Worm (Caenorhabditis elegans): Measurements from ENCODE around the gene F08F8.10.
A peak's percentile ranks its signal among the peaks of the same experiment; 100 is the strongest.

Gene F08F8.10

DNA sequence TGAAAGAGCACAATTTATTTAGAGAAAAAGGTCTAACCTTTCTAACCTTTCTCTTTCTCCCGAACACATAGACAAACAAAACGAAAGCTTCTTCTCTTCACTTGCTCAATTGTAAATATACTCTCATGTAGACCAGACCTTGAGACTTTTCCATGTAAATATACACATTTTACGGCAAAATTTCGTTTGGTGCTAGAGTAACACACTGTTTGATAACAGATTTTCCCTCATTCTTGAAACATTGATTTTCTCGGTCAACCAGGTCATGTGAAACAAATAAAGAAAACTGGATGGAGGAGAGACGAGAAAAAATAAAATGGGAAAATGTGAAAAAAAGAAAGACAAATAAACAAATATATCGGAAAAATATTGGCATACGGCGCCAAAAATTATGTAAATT lies 35.2 kb downstream of the F08F8.10 start:
- TF ChIP-seq lin-14 (GFP tag; optimal IDR thresholded peaks at IDR 0.05), result peak; percentile 52
- peak; percentile 5 for TF ChIP-seq nhr-71 (tag; optimal IDR thresholded peaks at IDR 0.05)
- TF ChIP-seq egl-13 (tag; optimal IDR thresholded peaks at IDR 0.05), result no peak
- peak; percentile 24 for TF ChIP-seq tbx-2 (tag; optimal IDR thresholded peaks at IDR 0.05)
- peak in 1 of 2 experiments; percentile 12 for TF ChIP-seq lsy-2 (tag; optimal IDR thresholded peaks at IDR 0.05)
- no peak for TF ChIP-seq rnt-1 (tag; optimal IDR thresholded peaks at IDR 0.05)
- peak in 1 of 2 experiments; percentile 12 for TF ChIP-seq lin-35 (GFP tag; optimal IDR thresholded peaks at IDR 0.05)
- peak; percentile 40 for TF ChIP-seq elt-2 (tag; optimal IDR thresholded peaks at IDR 0.05)

DNA sequence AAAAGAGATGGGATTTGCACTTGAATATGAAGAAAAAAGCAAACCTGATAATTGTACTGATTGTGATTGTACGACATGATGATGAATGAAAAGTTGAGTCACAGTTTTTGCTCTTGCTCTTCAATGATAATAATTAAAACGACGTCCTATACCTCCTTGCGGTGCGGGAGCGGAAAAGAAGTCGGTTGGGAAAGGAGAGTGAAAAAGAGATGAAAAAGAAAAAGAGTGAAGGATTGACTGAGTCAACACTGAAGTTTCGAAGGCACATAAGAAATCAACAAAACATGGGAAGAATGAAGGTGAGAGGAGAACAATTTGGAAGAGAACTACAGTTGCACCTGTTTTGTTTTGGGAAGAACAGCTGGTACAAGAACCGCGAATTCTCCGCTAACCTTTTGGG lies 37.8 kb downstream of the F08F8.10 start, which contains the start of gene F56C9.8:
TSS of gene F56C9.8 (minus strand) at position 120 of the 400 bp plus-strand sequence.
- TF ChIP-seq efl-1 (optimal IDR thresholded peaks at IDR 0.05) (no peak), efl-1 (GFP tag; optimal IDR thresholded peaks at IDR 0.05 in 1 of 2) (peak in 1 of 2 experiments; percentile 90), unc-86 (tag; optimal IDR thresholded peaks at IDR 0.05) (no peak)

DNA sequence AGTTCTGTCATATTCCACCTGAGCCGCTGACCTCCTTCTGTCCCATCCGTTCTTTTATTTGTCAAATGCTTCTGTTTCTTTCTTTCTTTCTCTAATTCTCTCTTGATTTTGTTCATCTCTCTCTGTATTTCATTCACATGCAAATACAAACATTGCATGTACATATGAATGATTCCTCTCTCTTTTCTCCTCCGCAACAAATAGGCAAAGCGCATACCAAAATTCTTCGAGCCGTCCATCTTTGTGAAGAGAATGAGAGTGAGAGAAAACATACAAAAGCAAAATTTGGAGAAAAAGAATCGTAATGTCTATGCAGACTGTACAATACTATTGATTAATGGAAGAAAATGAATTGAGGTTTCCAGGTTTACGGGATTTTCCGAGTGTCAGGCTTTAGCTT lies 39.8 kb downstream of the F08F8.10 start:
- no peak for TF ChIP-seq hlh-17 (GFP tag; optimal IDR thresholded peaks at IDR 0.05; ENCODE audit: borderline replicate concordance)
- TF ChIP-seq nhr-90 (tag; optimal IDR thresholded peaks at IDR 0.05; ENCODE audit: poor library complexity), result no peak
- no peak for TF ChIP-seq hpl-2 (GFP tag; optimal IDR thresholded peaks at IDR 0.05)
- TF ChIP-seq dsc-1 (tag; optimal IDR thresholded peaks at IDR 0.05), result no peak
- TF ChIP-seq efl-1 (optimal IDR thresholded peaks at IDR 0.05), result no peak
- peak in 1 of 2 experiments; percentile 47 for TF ChIP-seq efl-1 (GFP tag; optimal IDR thresholded peaks at IDR 0.05 in 1 of 2)
- TF ChIP-seq ets-5 (GFP tag; IDR thresholded peaks at IDR 0.05), result no peak

DNA sequence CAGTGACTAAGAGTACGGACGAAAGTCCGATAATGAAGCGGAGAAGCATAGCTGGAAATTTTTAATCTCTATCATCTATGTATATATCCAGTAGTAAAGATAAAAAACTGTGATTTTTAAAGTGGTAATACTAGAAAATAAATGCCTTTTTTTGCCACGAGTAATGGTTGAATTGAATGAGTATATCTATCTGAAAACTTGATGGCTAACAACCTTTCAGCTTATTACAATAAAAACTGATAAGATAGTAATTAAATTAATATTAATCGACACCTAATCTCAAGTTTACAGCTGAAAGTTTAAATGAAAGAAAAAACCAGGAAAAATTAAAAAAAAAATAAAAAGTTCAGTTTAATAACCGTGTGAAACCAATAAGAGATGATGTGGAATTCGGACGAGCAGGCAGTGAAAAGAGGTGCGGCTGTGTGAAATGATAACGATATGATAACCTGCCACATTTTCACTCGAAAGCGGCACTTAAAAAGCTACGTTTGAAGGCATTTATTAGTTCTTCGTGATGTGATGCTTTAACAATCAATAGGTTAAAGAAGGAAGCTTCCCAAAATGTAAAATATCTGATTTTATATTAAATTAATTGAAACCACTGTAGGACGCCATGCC lies 42.2 kb downstream of the F08F8.10 start, which contains the start of gene nspg-6:
TSS of gene nspg-6 (minus strand) at position 51 of the 621 bp plus-strand sequence.
- TF ChIP-seq fkh-4 (tag; optimal IDR thresholded peaks at IDR 0.05; ENCODE audit: borderline replicate concordance), result no peak
- TF ChIP-seq elt-2 (tag; optimal IDR thresholded peaks at IDR 0.05), result peak; percentile 14

DNA sequence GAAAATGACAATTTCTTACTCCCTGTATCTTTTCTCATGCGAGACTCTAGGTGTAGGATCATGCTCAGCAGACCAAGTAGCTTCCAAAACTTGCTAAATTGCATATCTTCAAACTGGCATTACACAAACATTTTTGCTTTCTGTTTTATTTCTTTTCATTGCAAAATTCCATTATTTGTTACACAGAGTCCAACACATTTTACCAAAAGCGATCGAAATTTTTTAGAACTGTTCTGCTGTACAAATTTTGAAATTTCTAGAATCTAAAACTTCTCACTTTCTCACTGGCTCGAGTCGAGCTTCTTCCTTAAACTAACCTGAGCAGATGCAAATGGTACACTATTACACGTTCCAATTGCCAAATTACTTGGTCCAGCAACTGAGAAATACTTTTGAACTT lies 42.7 kb downstream of the F08F8.10 start:
- no peak for TF ChIP-seq mep-1 (tag; optimal IDR thresholded peaks at IDR 0.05)
- no peak for TF ChIP-seq nhr-76 (tag; optimal IDR thresholded peaks at IDR 0.05)
- no peak for TF ChIP-seq snpc-4 (tag; optimal IDR thresholded peaks at IDR 0.05)
- no peak for TF ChIP-seq Y116A8C.19 (tag; optimal IDR thresholded peaks at IDR 0.05; ENCODE audit: borderline replicate concordance)
- TF ChIP-seq fkh-8 (tag; optimal IDR thresholded peaks at IDR 0.05), result no peak
- no peak for TF ChIP-seq unc-62 (GFP tag; optimal IDR thresholded peaks at IDR 0.05)
- no peak for TF ChIP-seq unc-98 (GFP tag; IDR thresholded peaks at IDR 0.05)
- no peak for TF ChIP-seq ceh-82 (tag; optimal IDR thresholded peaks at IDR 0.05)
- TF ChIP-seq unc-30 (tag; optimal IDR thresholded peaks at IDR 0.05), result no peak
- no peak for TF ChIP-seq grh-1 (GFP tag; IDR thresholded peaks at IDR 0.05)

DNA sequence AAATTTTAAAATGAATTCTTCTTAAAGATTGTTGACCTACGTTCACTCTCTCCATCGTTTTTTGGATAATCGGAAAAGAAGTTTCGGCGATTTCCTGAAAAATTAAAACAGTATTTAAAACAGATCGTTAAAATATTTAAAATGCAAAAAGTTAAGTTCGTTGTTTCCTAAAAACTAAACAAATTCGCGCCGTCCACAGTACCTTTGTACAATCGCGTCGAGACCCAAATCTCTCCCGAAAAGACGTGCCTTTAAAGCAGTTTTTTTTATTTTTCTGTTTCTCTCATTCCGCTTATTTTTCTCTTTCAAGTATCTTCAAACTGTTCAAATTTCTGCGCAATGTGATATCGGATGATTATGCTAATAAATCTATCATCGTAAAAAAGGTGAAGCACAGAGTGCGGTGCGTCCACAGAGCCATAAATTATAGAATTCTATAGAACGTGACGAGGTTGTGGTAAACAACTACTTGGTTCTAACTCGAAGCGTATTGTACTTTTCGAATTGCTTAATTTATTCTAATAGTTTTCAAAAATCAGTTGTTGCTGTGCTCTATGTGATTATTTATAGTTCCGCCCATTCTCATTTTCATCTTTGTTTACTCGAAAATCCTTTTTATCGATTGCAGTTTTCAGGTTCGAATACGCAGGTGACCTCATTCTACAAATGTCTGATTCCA lies 46.4 kb downstream of the F08F8.10 start, which contains the start of the genes F56C9.6 and F56C9.3:
TSS of gene F56C9.6 (minus strand) at position 112 of the 679 bp plus-strand sequence.
TSS of gene F56C9.3 (plus strand) at position 629 of the 679 bp plus-strand sequence.
- TF ChIP-seq nhr-28 (tag; optimal IDR thresholded peaks at IDR 0.05) (no peak), ets-5 (GFP tag; IDR thresholded peaks at IDR 0.05) (no peak), sptf-1 (tag; optimal IDR thresholded peaks at IDR 0.05) (no peak), efl-1 (optimal IDR thresholded peaks at IDR 0.05) (no peak), efl-1 (GFP tag; optimal IDR thresholded peaks at IDR 0.05 in 1 of 2) (no peak), fkh-10 (GFP tag; optimal IDR thresholded peaks at IDR 0.05) (no peak), ceh-63 (GFP tag; optimal IDR thresholded peaks at IDR 0.05) (no peak), ama-1 (optimal IDR thresholded peaks at IDR 0.05) (no peak), nhr-237 (tag; optimal IDR thresholded peaks at IDR 0.05) (no peak), zag-1 (tag; optimal IDR thresholded peaks at IDR 0.05) (no peak), ces-1 (GFP tag; optimal IDR thresholded peaks at IDR 0.05) (no peak), grh-1 (GFP tag; IDR thresholded peaks at IDR 0.05) (no peak), xbp-1 (tag; optimal IDR thresholded peaks at IDR 0.05) (no peak), lir-3 (tag; optimal IDR thresholded peaks at IDR 0.05; ENCODE audit: poor library complexity) (no peak)
